Worm (Caenorhabditis elegans) whole organism, late embryonic: Measurements from ENCODE around the gene F13A7.7.

Experiments used
- C38D4.7 ChIP-seq: fragments of 200-800 bp; sonication (Bioruptor generic); optimal IDR thresholded peaks from 2 replicates; lab custom pipeline; 2018; ENCODE audit warnings: mild to moderate bottlenecking, missing genetic modification characterization, moderate library complexity, missing compliant biosample characterization
- K02D7.2 ChIP-seq: sonication (generic microtip); optimal IDR thresholded peaks from 2 replicates; lab custom pipeline; 2017; ENCODE audit warnings: mild to moderate bottlenecking, missing genetic modification characterization, missing compliant biosample characterization
- T23F11.4 ChIP-seq: fragments of 200-800 bp; sonication (Bioruptor generic); optimal IDR thresholded peaks from 2 replicates; lab custom pipeline; 2018; ENCODE audit warnings: mild to moderate bottlenecking, missing genetic modification characterization, missing compliant biosample characterization
- ceh-14 ChIP-seq: sonication (generic microtip); optimal IDR thresholded peaks from 2 replicates; lab custom pipeline; 2016; ENCODE audit warnings: missing genotype, missing genetic modification characterization, missing compliant biosample characterization
- ceh-18 ChIP-seq: sonication (generic microtip); optimal IDR thresholded peaks from 2 replicates; lab custom pipeline; 2016; ENCODE audit warnings: missing genetic modification characterization, missing compliant biosample characterization
- ceh-2 ChIP-seq: sonication (generic microtip); optimal IDR thresholded peaks from 2 replicates; lab custom pipeline; 2016; ENCODE audit warnings: missing genotype, missing genetic modification characterization, missing compliant biosample characterization
- ceh-24 ChIP-seq: sonication (generic microtip); optimal IDR thresholded peaks from 2 replicates; lab custom pipeline; 2016; ENCODE audit warnings: mild to moderate bottlenecking, missing genetic modification characterization, missing compliant biosample characterization
- ceh-30 ChIP-seq: fragments of 150-350 bp; optimal IDR thresholded peaks from 2 replicates; lab custom pipeline; 2014; ENCODE audit warnings: missing biosample characterization, missing genetic modification characterization
- ceh-31 ChIP-seq: sonication (generic microtip); optimal IDR thresholded peaks from 2 replicates; lab custom pipeline; 2016; ENCODE audit warnings: missing genetic modification characterization, missing compliant biosample characterization
- ceh-34 ChIP-seq: sonication (generic microtip); optimal IDR thresholded peaks from 2 replicates; lab custom pipeline; 2016; ENCODE audit warnings: mild to moderate bottlenecking, missing genetic modification characterization, missing compliant biosample characterization
- ceh-45 ChIP-seq: fragments of 200-800 bp; sonication (Bioruptor generic); IDR thresholded peaks from 2 replicates; pipeline ENCODE4 v1.3.6; 2022; ENCODE audit warnings: missing genetic modification reagents, missing genetic modification characterization, missing compliant biosample characterization
- ceh-48 ChIP-seq: sonication (generic microtip); optimal IDR thresholded peaks from 2 replicates; lab custom pipeline; 2016; ENCODE audit warnings: missing genetic modification characterization, inconsistent platforms, missing compliant biosample characterization
- ceh-6 ChIP-seq: fragments of 200-800 bp; sonication (Bioruptor generic); optimal IDR thresholded peaks from 2 replicates; lab custom pipeline; 2018; ENCODE audit warnings: mild to moderate bottlenecking, missing genetic modification characterization, missing compliant biosample characterization
- ceh-9 ChIP-seq: sonication (generic microtip); optimal IDR thresholded peaks from 2 replicates; lab custom pipeline; 2016; ENCODE audit warnings: mild to moderate bottlenecking, missing genetic modification characterization, inconsistent platforms, missing compliant biosample characterization
- che-1 ChIP-seq: sonication (generic microtip); optimal IDR thresholded peaks from 2 replicates; lab custom pipeline; 2016; ENCODE audit warnings: mild to moderate bottlenecking, missing genetic modification characterization, missing compliant biosample characterization
- dve-1 ChIP-seq: sonication (generic microtip); optimal IDR thresholded peaks from 2 replicates; lab custom pipeline; 2017; ENCODE audit warnings: antibody characterized with exemption, mild to moderate bottlenecking, missing genetic modification characterization, missing compliant biosample characterization
- elt-2 ChIP-seq: sonication (generic microtip); optimal IDR thresholded peaks from 2 replicates; lab custom pipeline; 2016; ENCODE audit warnings: missing genetic modification reagents, missing genetic modification characterization, missing compliant biosample characterization
- elt-4 ChIP-seq: sonication (generic microtip); optimal IDR thresholded peaks from 2 replicates; lab custom pipeline; 2016; ENCODE audit warnings: missing genetic modification characterization, missing compliant biosample characterization
- ets-4 ChIP-seq: sonication (generic microtip); optimal IDR thresholded peaks from 2 replicates; lab custom pipeline; 2016; ENCODE audit warnings: missing genetic modification characterization, missing compliant biosample characterization
- fax-1 ChIP-seq: sonication (generic microtip); optimal IDR thresholded peaks from 2 replicates; lab custom pipeline; 2016; ENCODE audit warnings: missing genotype, missing genetic modification characterization, missing compliant biosample characterization
- fkh-10 ChIP-seq: fragments of 150-350 bp; optimal IDR thresholded peaks from 2 replicates; lab custom pipeline; 2014; ENCODE audit warnings: missing biosample characterization, missing genetic modification reagents, missing genetic modification characterization
- gmeb-2 ChIP-seq: sonication (generic microtip); optimal IDR thresholded peaks from 2 replicates; lab custom pipeline; 2016; ENCODE audit warnings: missing genetic modification characterization, inconsistent platforms, missing compliant biosample characterization
- hlh-13 ChIP-seq: fragments of 200-800 bp; sonication (Bioruptor generic); optimal IDR thresholded peaks from 2 replicates; lab custom pipeline; 2018; ENCODE audit warnings: mild to moderate bottlenecking, missing genetic modification characterization, missing compliant biosample characterization
- hlh-30 ChIP-seq: sonication (generic microtip); optimal IDR thresholded peaks from 2 replicates; lab custom pipeline; 2017; ENCODE audit warnings: antibody characterized with exemption, missing genetic modification characterization, missing compliant biosample characterization; ENCODE audit not compliant: insufficient read depth
- hlh-8 ChIP-seq: sonication (generic microtip); optimal IDR thresholded peaks from 2 replicates; lab custom pipeline; 2016; ENCODE audit warnings: missing genotype, missing genetic modification characterization, missing compliant biosample characterization
- lim-6 ChIP-seq: sonication (generic microtip); optimal IDR thresholded peaks from 2 replicates; lab custom pipeline; 2016; ENCODE audit warnings: missing genetic modification characterization, missing compliant biosample characterization
- mec-3 ChIP-seq: sonication (generic microtip); optimal IDR thresholded peaks from 2 replicates; lab custom pipeline; 2016; ENCODE audit warnings: borderline replicate concordance, missing genetic modification characterization, missing compliant biosample characterization
- nfya-1 ChIP-seq: sonication (generic microtip); optimal IDR thresholded peaks from 2 replicates; lab custom pipeline; 2017; ENCODE audit warnings: missing genetic modification characterization, mild to moderate bottlenecking, missing compliant biosample characterization, antibody characterized with exemption, moderate library complexity
- nhr-11 ChIP-seq: fragments of 150-350 bp; optimal IDR thresholded peaks from 2 replicates; lab custom pipeline; 2014; ENCODE audit warnings: missing biosample characterization, missing genetic modification characterization
- nhr-232 ChIP-seq: sonication (generic microtip); optimal IDR thresholded peaks from 2 replicates; lab custom pipeline; 2016; ENCODE audit warnings: missing genetic modification characterization, missing compliant biosample characterization
- pat-9 ChIP-seq: fragments of 200-800 bp; sonication (Bioruptor generic); optimal IDR thresholded peaks from 2 replicates; lab custom pipeline; 2018; ENCODE audit warnings: mild to moderate bottlenecking, missing genetic modification characterization, moderate library complexity, missing compliant biosample characterization
- pax-1 ChIP-seq: fragments of 150-350 bp; optimal IDR thresholded peaks from 2 replicates; lab custom pipeline; 2014; ENCODE audit warnings: missing biosample characterization, missing genetic modification characterization
- pha-2 ChIP-seq: sonication (generic microtip); optimal IDR thresholded peaks from 2 replicates; lab custom pipeline; 2017; ENCODE audit warnings: mild to moderate bottlenecking, missing genetic modification characterization, missing compliant biosample characterization
- pha-4 ChIP-seq: fragments of 150-350 bp; optimal IDR thresholded peaks from 2 replicates; lab custom pipeline; 2018; ENCODE audit warnings: missing biosample characterization, missing genetic modification reagents, missing genetic modification characterization
- pros-1 ChIP-seq: fragments of 150-350 bp; optimal IDR thresholded peaks from 2 replicates; lab custom pipeline; 2014; ENCODE audit warnings: missing biosample characterization, missing genetic modification reagents, missing genetic modification characterization
- ref-2 ChIP-seq: sonication (generic microtip); optimal IDR thresholded peaks from 2 replicates; lab custom pipeline; 2016; ENCODE audit warnings: missing genetic modification characterization, missing compliant biosample characterization
- rnt-1 ChIP-seq: sonication (generic microtip); optimal IDR thresholded peaks from 2 replicates; lab custom pipeline; 2016; ENCODE audit warnings: missing genetic modification characterization, missing compliant biosample characterization
- sox-2 ChIP-seq: fragments of 200-800 bp; sonication (Bioruptor generic); IDR thresholded peaks from 2 replicates; pipeline ENCODE4 v1.3.6; 2022; ENCODE audit warnings: missing genetic modification reagents, missing genetic modification characterization, missing compliant biosample characterization
- sox-4 ChIP-seq: sonication (generic microtip); optimal IDR thresholded peaks from 2 replicates; lab custom pipeline; 2017; ENCODE audit warnings: mild to moderate bottlenecking, missing genetic modification characterization, inconsistent platforms, missing compliant biosample characterization
- unc-42 ChIP-seq: sonication (generic microtip); optimal IDR thresholded peaks from 2 replicates; lab custom pipeline; 2016; ENCODE audit warnings: missing genotype, missing genetic modification characterization, missing compliant biosample characterization
- unc-86 ChIP-seq: sonication (generic microtip); optimal IDR thresholded peaks from 2 replicates; lab custom pipeline; 2016; ENCODE audit warnings: missing genetic modification characterization, missing compliant biosample characterization
- zip-5 ChIP-seq: sonication (generic microtip); optimal IDR thresholded peaks from 2 replicates; lab custom pipeline; 2016; ENCODE audit warnings: missing genetic modification characterization, missing compliant biosample characterization
- ztf-16 ChIP-seq: sonication (generic microtip); optimal IDR thresholded peaks from 2 replicates; lab custom pipeline; 2017; ENCODE audit warnings: missing genetic modification characterization, missing compliant biosample characterization

The F13A7.7 gene

DNA sequence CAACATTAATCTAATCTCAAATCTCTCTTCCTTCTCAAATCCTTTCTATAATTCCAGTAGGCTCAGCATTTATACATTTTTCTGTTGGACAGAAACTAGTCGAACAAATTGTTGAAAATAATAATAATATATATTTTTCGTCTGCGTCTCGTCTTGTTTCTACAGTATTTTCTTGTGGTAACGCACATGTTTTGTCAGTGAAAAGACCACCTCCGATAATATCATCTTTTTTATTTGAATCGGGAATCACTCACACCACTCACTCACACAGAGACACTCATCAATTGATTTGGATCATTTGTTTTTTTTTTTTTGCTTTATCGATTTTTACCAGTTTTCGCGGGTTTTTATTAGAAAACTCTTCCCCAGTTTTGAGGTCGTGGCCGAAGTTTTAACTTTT lies 29.0 kb downstream of the F13A7.7 start:
- TF ChIP-seq che-1 (tag; lab: Kevin White, UChicago) (no peak), ceh-2 (no peak), sox-4 (no peak), lim-6 (tag; lab: Kevin White, UChicago) (no peak), mec-3 (tag; lab: Kevin White, UChicago) (no peak), ceh-48 (no peak), dve-1 (tag; lab: Kevin White, UChicago) (no peak), nhr-11 (tag; lab: Kevin White, UChicago) (no peak), pax-1 (no peak), hlh-30 (tag; lab: Kevin White, UChicago) (no peak), nhr-232 (no peak), T23F11.4 (GFP tag; lab: Kevin White, UChicago) (no peak), pros-1 (tag; lab: Kevin White, UChicago) (no peak), ceh-24 (no peak), pha-4 (tag; lab: Kevin White, UChicago) (no peak), ztf-16 (tag; lab: Kevin White, UChicago) (no peak), ceh-34 (tag; lab: Kevin White, UChicago) (no peak), elt-4 (tag; lab: Kevin White, UChicago) (no peak), nfya-1 (tag; lab: Kevin White, UChicago) (no peak), ref-2 (no peak)
- TF ChIP-seq, all 69 proteins: peak for 0

ce11 chrV:16352282-16352681 lies 31.3 kb downstream of the F13A7.7 start:
- no peak for TF ChIP-seq ceh-30 (tag; lab: Kevin White, UChicago)
- TF ChIP-seq ceh-48 = no peak
- TF ChIP-seq elt-2 = no peak
- TF ChIP-seq ceh-9 (tag; lab: Kevin White, UChicago) = no peak
- TF ChIP-seq ceh-18 (tag; lab: Kevin White, UChicago) = peak; percentile 49
- peak; percentile 32 for TF ChIP-seq nfya-1 (tag; lab: Kevin White, UChicago)
- TF ChIP-seq ets-4 (tag; lab: Kevin White, UChicago) = no peak
- TF ChIP-seq zip-5 (tag; lab: Kevin White, UChicago) = no peak
- TF ChIP-seq nhr-232 = no peak
- no peak for TF ChIP-seq pha-2 (tag; lab: Kevin White, UChicago)
- TF ChIP-seq, all 69 proteins: peak for 2

DNA sequence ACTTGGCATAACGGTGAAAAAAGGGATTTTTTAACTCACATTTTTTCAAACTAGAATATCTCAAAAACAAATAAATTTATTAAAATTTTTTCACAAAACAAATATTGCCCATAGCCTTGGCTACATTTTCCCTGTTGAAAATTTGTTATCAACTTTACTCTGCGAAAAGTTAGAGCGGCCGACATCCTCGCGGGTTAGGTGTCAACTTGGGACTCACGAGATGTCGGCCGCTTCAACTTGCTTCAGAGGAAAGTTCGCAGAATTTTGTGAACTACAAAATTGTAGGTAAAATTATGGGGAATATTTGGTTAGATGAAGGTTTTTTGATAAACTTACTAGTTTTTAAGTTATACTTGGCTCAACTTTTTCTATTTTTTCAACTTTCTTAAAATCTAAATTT lies 31.9 kb downstream of the F13A7.7 start:
- TF ChIP-seq fkh-10 (GFP tag; lab: Kevin White, UChicago) = no peak
- TF ChIP-seq gmeb-2 (tag; lab: Kevin White, UChicago) = no peak
- TF ChIP-seq unc-86 = no peak
- no peak for TF ChIP-seq elt-4 (tag; lab: Kevin White, UChicago)
- TF ChIP-seq zip-5 (tag; lab: Kevin White, UChicago) = no peak
- TF ChIP-seq ceh-45 (GFP tag; lab: Robert Waterston, UW) = no peak

- TF ChIP-seq ceh-18 (tag; lab: Kevin White, UChicago) (peak; percentile 49), sox-2 (no peak), unc-42 (tag; lab: Kevin White, UChicago) (peak; percentile 17), ceh-31 (tag; lab: Kevin White, UChicago) (peak; percentile 29), ceh-9 (tag; lab: Kevin White, UChicago) (no peak), rnt-1 (peak; percentile 37), nfya-1 (tag; lab: Kevin White, UChicago) (peak; percentile 71), ceh-24 (no peak)
Measured at ce11 chrV:16350775-16351378, 32.8 kb downstream of the F13A7.7 start.

- no peak for TF ChIP-seq ceh-9 (tag; lab: Kevin White, UChicago)
- no peak for TF ChIP-seq pros-1 (tag; lab: Kevin White, UChicago)
- no peak for TF ChIP-seq nhr-232
- TF ChIP-seq rnt-1 = no peak
- TF ChIP-seq pha-4 (tag; lab: Kevin White, UChicago) = no peak
- no peak for TF ChIP-seq hlh-8
- TF ChIP-seq T23F11.4 (GFP tag; lab: Kevin White, UChicago) = no peak
- no peak for TF ChIP-seq unc-86
- no peak for TF ChIP-seq hlh-13 (GFP tag; lab: Kevin White, UChicago)
- no peak for TF ChIP-seq ceh-14 (tag; lab: Kevin White, UChicago)
- no peak for TF ChIP-seq fax-1
- TF ChIP-seq nfya-1 (tag; lab: Kevin White, UChicago) = no peak
- no peak for TF ChIP-seq K02D7.2 (tag; lab: Kevin White, UChicago)
- no peak for TF ChIP-seq pat-9 (tag; lab: Kevin White, UChicago)
- TF ChIP-seq sox-2 = no peak
- no peak for TF ChIP-seq ceh-24
- TF ChIP-seq elt-2 = no peak
- TF ChIP-seq ceh-6 (GFP tag; lab: Kevin White, UChicago) = no peak
- no peak for TF ChIP-seq zip-5 (tag; lab: Kevin White, UChicago)
- no peak for TF ChIP-seq C38D4.7 (GFP tag; lab: Kevin White, UChicago)
Measured at ce11 chrV:16350061-16350460, 33.6 kb downstream of the F13A7.7 start.
